Worm (Caenorhabditis elegans) whole organism, L2 larva: ENCODE results near the gene D1044.1.

ENCODE experiments used
- elt-3 ChIP-seq: sonication (generic microtip); optimal IDR thresholded peaks from 2 replicates; lab custom pipeline; 2017; ENCODE audit warnings: missing biosample characterization, missing genetic modification characterization
- fos-1 ChIP-seq: fragments of 150-350 bp; optimal IDR thresholded peaks from 2 replicates; lab custom pipeline; 2014; ENCODE audit warnings: missing biosample characterization, missing genetic modification characterization
- lin-11 ChIP-seq: fragments of 150-350 bp; sonication (generic microtip); optimal IDR thresholded peaks from 2 replicates; lab custom pipeline; 2014; ENCODE audit warnings: missing biosample characterization, missing genetic modification characterization, inconsistent platforms, mixed read lengths
- lsy-2 ChIP-seq, 2 experiments: fragments of 150-350 bp in 1 of 2; sonication (generic microtip) in 1 of 2; optimal IDR thresholded peaks; 2 replicates each; lab custom pipeline; 2014 to 2017; ENCODE audit warnings: missing biosample characterization in 2 of 2, missing genetic modification characterization in 2 of 2
- nhr-237 ChIP-seq: fragments of 150-350 bp; optimal IDR thresholded peaks from 2 replicates; lab custom pipeline; 2014; ENCODE audit warnings: missing biosample characterization, missing genetic modification characterization
- nhr-25 ChIP-seq: fragments of 150-350 bp; sonication (generic microtip); optimal IDR thresholded peaks from 3 replicates; lab custom pipeline; 2014; ENCODE audit warnings: missing biosample characterization, missing genetic modification characterization
- nhr-6 ChIP-seq: fragments of 150-350 bp; optimal IDR thresholded peaks from 2 replicates; lab custom pipeline; 2014; ENCODE audit warnings: missing biosample characterization, missing genetic modification characterization
- snpc-4 ChIP-seq: fragments of 150-350 bp; optimal IDR thresholded peaks from 2 replicates; lab custom pipeline; 2014; ENCODE audit warnings: missing biosample characterization, missing genetic modification characterization
- unc-39 ChIP-seq: fragments of 150-350 bp; optimal IDR thresholded peaks from 2 replicates; lab custom pipeline; 2014; ENCODE audit warnings: missing biosample characterization, missing genetic modification characterization
- unc-55 ChIP-seq: fragments of 150-350 bp; sonication (generic microtip); optimal IDR thresholded peaks from 3 replicates; lab custom pipeline; 2014; ENCODE audit warnings: missing biosample characterization, missing genetic modification reagents, missing genetic modification characterization
- zag-1 ChIP-seq: fragments of 150-350 bp; optimal IDR thresholded peaks from 2 replicates; lab custom pipeline; 2014; ENCODE audit warnings: missing biosample characterization, missing genetic modification characterization
- ztf-4 ChIP-seq: fragments of 150-350 bp; optimal IDR thresholded peaks from 2 replicates; lab custom pipeline; 2014; ENCODE audit warnings: missing biosample characterization, missing genetic modification characterization

DNA sequence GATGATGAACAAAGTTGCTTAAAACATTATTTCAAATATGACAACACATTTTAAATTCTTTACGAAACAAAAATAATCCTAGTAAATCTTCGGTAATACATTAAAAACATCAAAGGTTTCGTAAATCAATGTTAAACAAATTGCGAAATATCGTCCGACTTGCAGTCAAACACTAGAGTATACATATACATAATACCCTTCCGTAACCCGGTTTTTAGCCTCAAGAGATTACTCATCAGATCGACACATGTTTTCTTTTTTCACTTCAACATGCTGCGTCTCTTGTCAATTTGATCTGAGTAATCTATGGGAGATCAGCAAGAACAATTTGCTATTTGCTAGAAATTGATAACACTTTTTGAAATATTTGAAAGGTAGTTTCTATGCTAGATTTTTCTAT is 2.2 kb downstream of the D1044.1 start:
- TF ChIP-seq zag-1 (tag; lab: Kevin White, UChicago) (no peak), unc-55 (GFP tag; lab: Kevin White, UChicago) (no peak), nhr-6 (tag; lab: Kevin White, UChicago) (no peak), lin-11 (tag; lab: Kevin White, UChicago) (no peak), nhr-237 (no peak), unc-39 (tag; lab: Kevin White, UChicago) (no peak), ztf-4 (tag; lab: Kevin White, UChicago) (no peak), snpc-4 (tag; lab: Kevin White, UChicago) (no peak), lsy-2 (tag; optimal IDR thresholded peaks at IDR 0.05; lab: Kevin White, UChicago) (no peak), nhr-25 (tag; lab: Kevin White, UChicago) (peak; percentile 12), elt-3 (tag; lab: Kevin White, UChicago) (no peak), fos-1 (no peak)
